Worm (Caenorhabditis elegans) whole organism, mixed stage, embryonic: ENCODE results near the gene Y43F8B.9.

Source experiments
- M03D4.4 ChIP-seq: sonication (generic microtip); optimal IDR thresholded peaks from 2 replicates; lab custom pipeline; 2017; ENCODE audit warnings: mild to moderate bottlenecking, missing genetic modification characterization, missing compliant biosample characterization
- ceh-39 ChIP-seq: fragments of 150-350 bp; optimal IDR thresholded peaks from 2 replicates; lab custom pipeline; 2014; ENCODE audit warnings: missing biosample characterization, missing genetic modification characterization
- ceh-43 ChIP-seq: fragments of 200-800 bp; sonication (Bioruptor generic); optimal IDR thresholded peaks from 2 replicates; lab custom pipeline; 2018; ENCODE audit warnings: mild to moderate bottlenecking, missing genetic modification characterization, moderate library complexity, missing compliant biosample characterization
- ceh-83 ChIP-seq: fragments of 200-800 bp; sonication (Bioruptor generic); optimal IDR thresholded peaks from 2 replicates; lab custom pipeline; 2018; ENCODE audit warnings: mild to moderate bottlenecking, missing genetic modification characterization, missing compliant biosample characterization
- ces-1 ChIP-seq: fragments of 150-350 bp; optimal IDR thresholded peaks from 2 replicates; lab custom pipeline; 2014; ENCODE audit warnings: missing biosample characterization, missing genetic modification reagents, missing genetic modification characterization
- cnd-1 ChIP-seq: fragments of 200-800 bp; sonication (Bioruptor generic); optimal IDR thresholded peaks from 2 replicates; lab custom pipeline; 2018; ENCODE audit warnings: mild to moderate bottlenecking, missing genetic modification characterization, missing compliant biosample characterization
- drap-1 ChIP-seq: fragments of 200-800 bp; sonication (Bioruptor generic); optimal IDR thresholded peaks from 3 replicates; lab custom pipeline; 2018; ENCODE audit warnings: mild to moderate bottlenecking, missing genetic modification characterization, missing compliant biosample characterization
- elt-1 ChIP-seq: sonication (generic microtip); optimal IDR thresholded peaks from 2 replicates; lab custom pipeline; 2017; ENCODE audit warnings: missing genetic modification characterization, mild to moderate bottlenecking, missing compliant biosample characterization, antibody characterized with exemption, moderate library complexity, borderline replicate concordance; ENCODE audit not compliant: insufficient read depth
- elt-3 ChIP-seq: fragments of 150-350 bp; optimal IDR thresholded peaks from 2 replicates; lab custom pipeline; 2014; ENCODE audit warnings: missing biosample characterization, missing genetic modification characterization
- flh-1 ChIP-seq: fragments of 200-800 bp; sonication (Bioruptor generic); optimal IDR thresholded peaks from 2 replicates; lab custom pipeline; 2018; ENCODE audit warnings: mild to moderate bottlenecking, missing genetic modification characterization, moderate library complexity, missing compliant biosample characterization
- ham-2 ChIP-seq: fragments of 200-800 bp; sonication (Bioruptor generic); optimal IDR thresholded peaks from 2 replicates; lab custom pipeline; 2018; ENCODE audit warnings: mild to moderate bottlenecking, missing genetic modification characterization, missing compliant biosample characterization
- hlh-1 ChIP-seq: fragments of 150-350 bp; optimal IDR thresholded peaks from 2 replicates; lab custom pipeline; 2014; ENCODE audit warnings: missing biosample characterization, missing genetic modification reagents, missing genetic modification characterization
- lin-13 ChIP-seq: fragments of 150-350 bp; optimal IDR thresholded peaks from 2 replicates; lab custom pipeline; 2014; ENCODE audit warnings: missing biosample characterization, missing genetic modification characterization
- lin-32 ChIP-seq: fragments of 200-800 bp; sonication (Bioruptor generic); optimal IDR thresholded peaks from 2 replicates; lab custom pipeline; 2018; ENCODE audit warnings: mild to moderate bottlenecking, missing genetic modification characterization, missing compliant biosample characterization
- mep-1 ChIP-seq: fragments of 150-350 bp; optimal IDR thresholded peaks from 2 replicates; lab custom pipeline; 2017; ENCODE audit warnings: missing biosample characterization, missing genetic modification reagents, missing genetic modification characterization, inconsistent platforms
- mls-2 ChIP-seq: sonication (generic microtip); optimal IDR thresholded peaks from 2 replicates; lab custom pipeline; 2016; ENCODE audit warnings: mild to moderate bottlenecking, missing genetic modification characterization, moderate library complexity, missing compliant biosample characterization
- nhr-12 ChIP-seq: fragments of 150-350 bp; optimal IDR thresholded peaks from 2 replicates; lab custom pipeline; 2014; ENCODE audit warnings: missing biosample characterization, missing genetic modification characterization
- nhr-2 ChIP-seq: fragments of 150-350 bp; optimal IDR thresholded peaks from 2 replicates; lab custom pipeline; 2014; ENCODE audit warnings: missing biosample characterization, missing genetic modification characterization
- nhr-237 ChIP-seq: fragments of 150-350 bp; optimal IDR thresholded peaks from 2 replicates; lab custom pipeline; 2014; ENCODE audit warnings: missing biosample characterization, missing genetic modification characterization
- nhr-28 ChIP-seq: fragments of 150-350 bp; optimal IDR thresholded peaks from 2 replicates; lab custom pipeline; 2014; ENCODE audit warnings: missing biosample characterization, missing genetic modification characterization
- nhr-76 ChIP-seq: sonication (generic microtip); optimal IDR thresholded peaks from 2 replicates; lab custom pipeline; 2017; ENCODE audit warnings: missing biosample characterization, missing genetic modification characterization
- pha-4 ChIP-seq: fragments of 150-350 bp; optimal IDR thresholded peaks from 2 replicates; lab custom pipeline; 2018; ENCODE audit warnings: missing biosample characterization, missing genetic modification reagents, missing genetic modification characterization
- sem-2 ChIP-seq: fragments of 200-800 bp; sonication (Bioruptor generic); optimal IDR thresholded peaks from 2 replicates; lab custom pipeline; 2018; ENCODE audit warnings: mild to moderate bottlenecking, missing genetic modification characterization, missing compliant biosample characterization
- sptf-1 ChIP-seq: sonication (generic microtip); optimal IDR thresholded peaks from 2 replicates; lab custom pipeline; 2017; ENCODE audit warnings: mild to moderate bottlenecking, missing genetic modification characterization, moderate library complexity, missing compliant biosample characterization
- tbx-8 ChIP-seq: fragments of 200-800 bp; sonication (Bioruptor generic); optimal IDR thresholded peaks from 2 replicates; lab custom pipeline; 2018; ENCODE audit warnings: mild to moderate bottlenecking, missing genetic modification characterization, moderate library complexity, missing compliant biosample characterization
- unc-120 ChIP-seq: sonication (generic microtip); optimal IDR thresholded peaks from 2 replicates; lab custom pipeline; 2017; ENCODE audit warnings: missing genetic modification characterization, missing compliant biosample characterization; ENCODE audit not compliant: poor library complexity, severe bottlenecking
- unc-39 ChIP-seq: fragments of 150-350 bp; optimal IDR thresholded peaks from 2 replicates; lab custom pipeline; 2014; ENCODE audit warnings: missing biosample characterization, missing genetic modification characterization
- ztf-11 ChIP-seq: fragments of 150-350 bp; optimal IDR thresholded peaks from 2 replicates; lab custom pipeline; 2014; ENCODE audit warnings: missing biosample characterization, missing genetic modification characterization

Gene Y43F8B.9

ce11 chrV:19519511-19519934 is 41.6 kb downstream of the Y43F8B.9 start:
- TF ChIP-seq nhr-2 (tag; lab: Kevin White, UChicago) = no peak
- no peak for TF ChIP-seq hlh-1 (tag; lab: Kevin White, UChicago)
- TF ChIP-seq lin-32 (GFP tag; lab: Kevin White, UChicago) = no peak
- TF ChIP-seq nhr-28 = no peak
- no peak for TF ChIP-seq nhr-12 (tag; lab: Kevin White, UChicago)
- TF ChIP-seq, all 35 proteins: peak for 0

DNA sequence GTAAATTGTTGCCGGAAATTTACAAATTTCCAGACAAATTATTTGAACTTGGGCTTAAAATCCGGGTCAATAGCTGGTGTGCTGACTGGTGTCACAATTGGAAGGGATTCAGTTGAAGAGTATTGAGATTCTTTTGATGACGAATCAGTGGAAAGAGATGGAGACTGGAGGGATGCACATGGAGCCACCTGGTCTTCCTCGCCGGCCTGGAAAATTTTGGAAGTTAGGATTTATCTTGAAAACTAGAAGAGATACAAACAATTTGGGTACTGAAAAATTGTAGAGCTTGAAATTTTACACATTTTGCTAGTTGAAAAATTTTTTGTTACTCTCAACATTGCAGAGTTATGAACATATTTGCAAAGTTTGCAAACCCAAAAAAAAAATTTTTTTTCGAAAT is 42.2 kb downstream of the Y43F8B.9 start:
- TF ChIP-seq sptf-1 (tag; lab: Kevin White, UChicago) = no peak
- no peak for TF ChIP-seq M03D4.4 (tag; lab: Kevin White, UChicago)
- no peak for TF ChIP-seq ceh-43
- TF ChIP-seq nhr-28 = no peak
- no peak for TF ChIP-seq unc-120 (tag; lab: Kevin White, UChicago)
- no peak for TF ChIP-seq sem-2 (GFP tag; lab: Kevin White, UChicago)
- no peak for TF ChIP-seq lin-13 (tag; lab: Kevin White, UChicago)
- TF ChIP-seq drap-1 (GFP tag; lab: Kevin White, UChicago) = no peak
- no peak for TF ChIP-seq lin-32 (GFP tag; lab: Kevin White, UChicago)
- no peak for TF ChIP-seq unc-39 (tag; lab: Kevin White, UChicago)
- no peak for TF ChIP-seq nhr-12 (tag; lab: Kevin White, UChicago)
- no peak for TF ChIP-seq pha-4
- TF ChIP-seq nhr-237 (tag; lab: Kevin White, UChicago) = no peak
- TF ChIP-seq ham-2 (GFP tag; lab: Kevin White, UChicago) = no peak
- TF ChIP-seq ceh-39 (tag; lab: Kevin White, UChicago) = no peak
- TF ChIP-seq nhr-2 (tag; lab: Kevin White, UChicago) = no peak
- TF ChIP-seq ces-1 (GFP tag; lab: Kevin White, UChicago) = no peak
- no peak for TF ChIP-seq mep-1 (tag; lab: Kevin White, UChicago)
- no peak for TF ChIP-seq nhr-76 (tag; lab: Kevin White, UChicago)
- TF ChIP-seq flh-1 (GFP tag; lab: Kevin White, UChicago) = no peak

DNA sequence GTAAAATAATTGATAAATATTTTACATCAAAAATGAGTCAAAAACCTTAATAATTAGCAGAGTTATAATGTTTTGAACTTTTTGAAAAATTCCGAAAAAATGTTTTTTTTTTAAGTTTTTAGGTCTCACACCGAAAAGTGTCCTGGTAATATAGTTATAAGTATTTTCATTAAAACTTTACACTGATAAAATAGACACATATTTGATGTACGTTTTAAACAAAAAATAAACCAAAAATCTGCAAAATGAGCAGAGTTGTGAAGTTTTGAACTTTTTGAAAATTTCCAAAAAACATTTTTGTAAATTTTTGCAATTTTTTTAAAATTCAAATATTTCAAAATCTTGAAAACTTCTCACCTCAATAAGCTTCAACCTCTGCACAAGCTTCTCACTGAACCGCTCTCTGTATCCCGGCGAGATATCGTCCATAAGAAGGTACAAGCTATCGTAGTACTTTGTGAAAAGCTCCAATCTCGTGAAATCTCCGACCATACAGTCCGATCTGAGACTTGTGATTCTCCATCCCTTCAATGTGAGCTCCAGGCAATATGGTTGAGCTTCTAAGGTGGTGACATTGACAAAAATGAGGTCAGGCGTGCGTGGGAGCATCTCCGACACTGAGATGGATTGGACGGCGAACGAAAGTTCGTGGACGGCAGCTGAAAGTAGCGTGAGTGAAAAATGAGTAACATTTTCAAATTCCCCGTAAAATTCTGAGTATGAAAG is 42.8 kb downstream of the Y43F8B.9 start:
- no peak for TF ChIP-seq pha-4
- no peak for TF ChIP-seq ces-1 (GFP tag; lab: Kevin White, UChicago)
- no peak for TF ChIP-seq nhr-12 (tag; lab: Kevin White, UChicago)
- no peak for TF ChIP-seq lin-13 (tag; lab: Kevin White, UChicago)
- no peak for TF ChIP-seq nhr-237 (tag; lab: Kevin White, UChicago)
- no peak for TF ChIP-seq hlh-1 (tag; lab: Kevin White, UChicago)
- TF ChIP-seq elt-3 = no peak
- TF ChIP-seq, all 35 proteins: peak for 0

ce11 chrV:19521351-19522278 is 43.7 kb downstream of the Y43F8B.9 start:
- TF ChIP-seq M03D4.4 (tag; lab: Kevin White, UChicago) = no peak
- no peak for TF ChIP-seq cnd-1
- no peak for TF ChIP-seq nhr-12 (tag; lab: Kevin White, UChicago)
- TF ChIP-seq ztf-11 (tag; lab: Kevin White, UChicago) = no peak
- TF ChIP-seq nhr-76 (tag; lab: Kevin White, UChicago) = no peak
- TF ChIP-seq ceh-83 (GFP tag; lab: Kevin White, UChicago) = no peak
- TF ChIP-seq drap-1 (GFP tag; lab: Kevin White, UChicago) = peak; percentile 42
- no peak for TF ChIP-seq tbx-8 (GFP tag; lab: Kevin White, UChicago)
- TF ChIP-seq unc-39 (tag; lab: Kevin White, UChicago) = no peak
- no peak for TF ChIP-seq elt-3
- no peak for TF ChIP-seq elt-1 (tag; lab: Kevin White, UChicago)
- no peak for TF ChIP-seq mls-2 (tag; lab: Kevin White, UChicago)
- no peak for TF ChIP-seq ham-2 (GFP tag; lab: Kevin White, UChicago)
- TF ChIP-seq hlh-1 (tag; lab: Kevin White, UChicago) = no peak
- TF ChIP-seq nhr-2 (tag; lab: Kevin White, UChicago) = peak; percentile 2
- TF ChIP-seq, all 35 proteins: peak for 2
